Worm (Caenorhabditis elegans) whole organism, L2 larva: ENCODE results near the gene ZK121.2.

Source experiments
- C34F6.9 ChIP-seq: fragments of 150-350 bp; optimal IDR thresholded peaks from 2 replicates; lab custom pipeline; 2014; ENCODE audit warnings: missing biosample characterization, missing genetic modification characterization
- elt-1 ChIP-seq: fragments of 150-350 bp; optimal IDR thresholded peaks from 2 replicates; lab custom pipeline; 2014; ENCODE audit warnings: missing biosample characterization, missing genetic modification characterization
- lsy-2 ChIP-seq, 2 experiments: fragments of 150-350 bp in 1 of 2; sonication (generic microtip) in 1 of 2; optimal IDR thresholded peaks; 2 replicates each; lab custom pipeline; 2014 to 2017; ENCODE audit warnings: missing biosample characterization in 2 of 2, missing genetic modification characterization in 2 of 2
- snpc-4 ChIP-seq: fragments of 150-350 bp; optimal IDR thresholded peaks from 2 replicates; lab custom pipeline; 2014; ENCODE audit warnings: missing biosample characterization, missing genetic modification characterization
- unc-62 ChIP-seq: fragments of 150-350 bp; optimal IDR thresholded peaks from 2 replicates; lab custom pipeline; 2014; ENCODE audit warnings: missing biosample characterization, missing genetic modification reagents, missing genetic modification characterization

ce11 chrIII:5373715-5374114 is 32.2 kb downstream of the ZK121.2 start:
- no peak for TF ChIP-seq elt-1 (tag; lab: Kevin White, UChicago)
- no peak for TF ChIP-seq snpc-4
- no peak for TF ChIP-seq C34F6.9 (tag; lab: Kevin White, UChicago)
- TF ChIP-seq lsy-2 (tag; optimal IDR thresholded peaks at IDR 0.05; lab: Kevin White, UChicago), result no peak
- TF ChIP-seq unc-62 (GFP tag; lab: Kevin White, UChicago), result no peak
